Fruit fly (Drosophila melanogaster): ENCODE data around the gene SmD1.

SmD1 gene

dm6 chr3L:12725749-12726148, 8.7 kb downstream of the SmD1 start (continued):
- no peak for TF ChIP-seq CG8632 (GFP tag; optimal IDR thresholded peaks at IDR 0.05)
- no peak for TF ChIP-seq net (GFP tag; optimal IDR thresholded peaks at IDR 0.05)
- no peak for TF ChIP-seq Ets21C (GFP tag; optimal IDR thresholded peaks at IDR 0.05)
- peak; percentile 48 for TF ChIP-seq CG10669 (GFP tag; optimal IDR thresholded peaks at IDR 0.05)
- TF ChIP-seq ss (GFP tag; optimal IDR thresholded peaks at IDR 0.05) = no peak
- no peak for TF ChIP-seq Blimp-1 (GFP tag; optimal IDR thresholded peaks at IDR 0.05)
- no peak for TF ChIP-seq salr (GFP tag; optimal IDR thresholded peaks at IDR 0.05)
- no peak for TF ChIP-seq CG11294 (GFP tag; IDR thresholded peaks at IDR 0.05)
- TF ChIP-seq CG6854 (GFP tag; optimal IDR thresholded peaks at IDR 0.05) = no peak
- TF ChIP-seq CG6808 (GFP tag; optimal IDR thresholded peaks at IDR 0.05) = peak; percentile 35
- TF ChIP-seq Sox14 (GFP tag; optimal IDR thresholded peaks at IDR 0.05) = peak; percentile 42
- peak; percentile 79 for TF ChIP-seq svp (GFP tag)
- TF ChIP-seq lz (GFP tag; optimal IDR thresholded peaks at IDR 0.05) = peak; percentile 38
- peak; percentile 27 for TF ChIP-seq OdsH (GFP tag; optimal IDR thresholded peaks at IDR 0.05)
- no peak for TF ChIP-seq CG16779 (tag; optimal IDR thresholded peaks at IDR 0.05)
- TF ChIP-seq Eip75B (GFP tag; optimal IDR thresholded peaks at IDR 0.05) = peak; percentile 35
- TF ChIP-seq CG10631 (GFP tag; optimal IDR thresholded peaks at IDR 0.05) = peak; percentile 38
- TF ChIP-seq Eip93F (GFP tag; optimal IDR thresholded peaks at IDR 0.05) = no peak
- no peak for TF ChIP-seq CG6276 (GFP tag; optimal IDR thresholded peaks at IDR 0.05)
- TF ChIP-seq CG8319 (GFP tag; optimal IDR thresholded peaks at IDR 0.05) = no peak
- peak; percentile 88 for TF ChIP-seq Eip78C (GFP tag)
- TF ChIP-seq pdm3 (GFP tag; optimal IDR thresholded peaks at IDR 0.05) = peak; percentile 10
- TF ChIP-seq topi (GFP tag; optimal IDR thresholded peaks at IDR 0.05) = peak; percentile 69
- TF ChIP-seq fd85E (GFP tag; optimal IDR thresholded peaks at IDR 0.05) = no peak
- TF ChIP-seq CG4318 (GFP tag; optimal IDR thresholded peaks at IDR 0.05) = no peak
- peak; percentile 31 for TF ChIP-seq CG3032 (tag; optimal IDR thresholded peaks at IDR 0.05)
- TF ChIP-seq CG7368 (GFP tag; optimal IDR thresholded peaks at IDR 0.05) = peak; percentile 21
- peak; percentile 49 for TF ChIP-seq Ets96B (tag; optimal IDR thresholded peaks at IDR 0.05)
- TF ChIP-seq Smox (GFP tag; optimal IDR thresholded peaks at IDR 0.05) = peak; percentile 50
- no peak for TF ChIP-seq CG8119 (GFP tag; IDR thresholded peaks at IDR 0.05)
- peak; percentile 50 for TF ChIP-seq Sox102F (GFP tag; optimal IDR thresholded peaks at IDR 0.05)
- TF ChIP-seq acj6 (GFP tag; optimal IDR thresholded peaks at IDR 0.05) = peak; percentile 13
- no peak for TF ChIP-seq fd59A (GFP tag; optimal IDR thresholded peaks at IDR 0.05)

- no peak for TF ChIP-seq CG11902 (GFP tag; optimal IDR thresholded peaks at IDR 0.05)
- TF ChIP-seq svp (GFP tag) = peak; percentile 59
- TF ChIP-seq CG8119 (GFP tag; IDR thresholded peaks at IDR 0.05) = no peak
These were observed 13.7 kb downstream of the SmD1 start for dm6 chr3L:12720699-12721098.

dm6 chr3L:12717621-12718020, 16.8 kb downstream of the SmD1 start:
- TF ChIP-seq acj6 (GFP tag; optimal IDR thresholded peaks at IDR 0.05) = no peak
- TF ChIP-seq fkh (GFP tag; optimal IDR thresholded peaks at IDR 0.05) = no peak
- no peak for TF ChIP-seq dsx (GFP tag; optimal IDR thresholded peaks at IDR 0.05; ENCODE audit: poor library complexity, severe bottlenecking)
- TF ChIP-seq CG32006 (GFP tag; optimal IDR thresholded peaks at IDR 0.05) = no peak
- TF ChIP-seq CG9139 (GFP tag; optimal IDR thresholded peaks at IDR 0.05) = no peak
- no peak for TF ChIP-seq CG10631 (GFP tag; optimal IDR thresholded peaks at IDR 0.05)
- TF ChIP-seq CG8319 (GFP tag; optimal IDR thresholded peaks at IDR 0.05) = no peak
- no peak for TF ChIP-seq Sox15 (GFP tag; optimal IDR thresholded peaks at IDR 0.05)
- no peak for TF ChIP-seq CG6854 (GFP tag; optimal IDR thresholded peaks at IDR 0.05)

Measured in whole organism, prepupa.